Worm (Caenorhabditis elegans): ENCODE data around the gene C14A4.8.

C14A4.8 gene

DNA sequence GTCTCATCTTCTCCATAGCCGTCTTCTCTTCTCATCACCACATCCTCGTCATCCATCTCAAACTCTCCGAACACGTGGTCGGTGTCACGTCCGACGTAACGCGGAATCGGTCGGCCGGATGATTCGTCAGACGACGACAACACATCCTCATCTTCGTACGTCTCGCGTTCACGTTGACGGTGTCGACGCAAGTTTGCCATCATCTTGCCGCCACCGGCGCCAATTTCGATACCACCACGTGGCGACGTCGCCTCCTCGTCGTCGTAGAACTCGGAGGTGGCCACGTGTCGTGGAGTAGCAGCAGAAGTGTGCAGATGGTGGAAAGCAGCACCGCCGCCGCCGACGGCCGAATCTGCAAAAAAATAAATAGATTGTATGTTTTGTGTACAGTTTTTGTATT, 50.6 kb downstream of the C14A4.8 start (continued):
- TF ChIP-seq gei-17 (GFP tag; optimal IDR thresholded peaks at IDR 0.05) (no peak), Y79H2A.3 (GFP tag; conservative IDR thresholded peaks at IDR 0.05) (no peak), lsl-1 (GFP tag; optimal IDR thresholded peaks at IDR 0.05) (no peak), egl-44 (GFP tag; IDR thresholded peaks at IDR 0.05) (peak; percentile 19; the same call in 1 of the 2 replicates), F39B2.1 (GFP tag; IDR thresholded peaks at IDR 0.05) (peak; percentile 6; the same call in 1 of the 2 replicates), nhr-90 (tag; optimal IDR thresholded peaks at IDR 0.05) (no peak), repo-1 (tag; optimal IDR thresholded peaks at IDR 0.05) (no peak), rcor-1 (GFP tag; IDR thresholded peaks at IDR 0.05) (no peak), F57C9.4 (tag; optimal IDR thresholded peaks at IDR 0.05) (peak; percentile 22), somi-1 (GFP tag; optimal IDR thresholded peaks at IDR 0.05) (peak; percentile 50), ccch-3 (GFP tag; optimal IDR thresholded peaks at IDR 0.05) (no peak), ekl-4 (GFP tag; IDR thresholded peaks at IDR 0.05) (peak; percentile 50; the same call in 1 of the 2 replicates), ama-1 (optimal IDR thresholded peaks at IDR 0.05) (peak; percentile 62), ama-1 (GFP tag; optimal IDR thresholded peaks at IDR 0.05) (no peak), F55B11.4 (tag; optimal IDR thresholded peaks at IDR 0.05; ENCODE audit: borderline replicate concordance, insufficient read depth) (no peak), B0035.1 (tag; optimal IDR thresholded peaks at IDR 0.05) (no peak), B0336.3 (GFP tag; IDR thresholded peaks at IDR 0.05) (peak; percentile 66; the same call in 1 of the 2 replicates), T26A5.8 (tag; optimal IDR thresholded peaks at IDR 0.05) (no peak), bed-2 (GFP tag; IDR thresholded peaks at IDR 0.05) (no peak), nfya-1 (tag; optimal IDR thresholded peaks at IDR 0.05; ENCODE audit: borderline replicate concordance, insufficient read depth) (no peak), K11D2.4 (GFP tag; IDR thresholded peaks at IDR 0.05) (peak; percentile 63; the same call in 1 of the 2 replicates), lsy-27 (tag; optimal IDR thresholded peaks at IDR 0.05; ENCODE audit: borderline replicate concordance, insufficient read depth) (no peak), mxl-1 (tag; optimal IDR thresholded peaks at IDR 0.05) (no peak), Y53G8AR.9 (GFP tag; conservative IDR thresholded peaks at IDR 0.05) (0 out of 2 replicates have a peak, but pooled peaks have one; percentile 12), unc-130 (GFP tag; optimal IDR thresholded peaks at IDR 0.05) (no peak), hrde-1 (tag; optimal IDR thresholded peaks at IDR 0.05; ENCODE audit: borderline replicate concordance) (no peak), mes-4 (tag; optimal IDR thresholded peaks at IDR 0.05) (no peak), F49E8.2 (tag; optimal IDR thresholded peaks at IDR 0.05; ENCODE audit: insufficient read depth) (no peak), tbx-9 (tag; optimal IDR thresholded peaks at IDR 0.05; ENCODE audit: borderline replicate concordance) (no peak), lin-35 (GFP tag; optimal IDR thresholded peaks at IDR 0.05) (no peak), Y95B8A.8 (GFP tag; IDR thresholded peaks at IDR 0.05) (peak; percentile 77; the same call in 1 of the 2 replicates), dpl-1 (GFP tag; optimal IDR thresholded peaks at IDR 0.05) (no peak), F37B4.10 (GFP tag; IDR thresholded peaks at IDR 0.05) (no peak), snpc-1.1 (tag; optimal IDR thresholded peaks at IDR 0.05; ENCODE audit: insufficient read depth) (no peak), ztf-18 (tag; optimal IDR thresholded peaks at IDR 0.05) (no peak), fkh-3 (tag; optimal IDR thresholded peaks at IDR 0.05) (peak; percentile 62), Y56A3A.18 (GFP tag; IDR thresholded peaks at IDR 0.05) (no peak), ceh-58 (GFP tag; IDR thresholded peaks at IDR 0.05) (no peak), D2030.7 (GFP tag; IDR thresholded peaks at IDR 0.05) (no peak), lir-1 (GFP tag; conservative IDR thresholded peaks at IDR 0.05) (no peak; the same call in 1 of the 2 replicates), ztf-25 (GFP tag; IDR thresholded peaks at IDR 0.05) (no peak), madf-8 (GFP tag; conservative IDR thresholded peaks at IDR 0.05) (no peak), lag-1 (GFP tag; IDR thresholded peaks at IDR 0.05) (no peak), attf-5 (GFP tag; optimal IDR thresholded peaks at IDR 0.05) (peak; percentile 30), ceh-79 (tag; optimal IDR thresholded peaks at IDR 0.05) (no peak), efl-1 (GFP tag; optimal IDR thresholded peaks at IDR 0.05) (no peak), nhr-179 (tag; optimal IDR thresholded peaks at IDR 0.05) (no peak), egl-18 (GFP tag; IDR thresholded peaks at IDR 0.05) (no peak), hmg-1.2 (GFP tag; IDR thresholded peaks at IDR 0.05) (peak; percentile 21; the same call in 1 of the 2 replicates)

Data from whole organism, young adult.